Worm (Caenorhabditis elegans) whole organism, young adult: ENCODE results near the gene ints-13.

Experiments
- ccch-3 ChIP-seq: fragments of 200-800 bp; sonication (Bioruptor generic); optimal IDR thresholded peaks from 2 replicates; lab custom pipeline; 2018; ENCODE audit warnings: mild to moderate bottlenecking, missing genetic modification characterization, missing compliant biosample characterization
- ceh-100 ChIP-seq: fragments of 200-800 bp; sonication (Bioruptor generic); IDR thresholded peaks from 2 replicates; pipeline ENCODE4 v1.3.6; 2022; ENCODE audit warnings: missing genetic modification reagents, missing genetic modification characterization, missing compliant biosample characterization
- dox-1 ChIP-seq: fragments of 200-800 bp; sonication (Bioruptor generic); IDR thresholded peaks from 2 replicates; pipeline ENCODE4 v1.3.6; 2022; ENCODE audit warnings: missing genetic modification reagents, missing genetic modification characterization, missing compliant biosample characterization
- lin-35 ChIP-seq, 3 experiments: fragments of 150-350 bp in 2 of 3; sonication (generic microtip) in 1 of 3; optimal IDR thresholded peaks; 2 replicates each; lab custom pipeline; 2014 to 2018; ENCODE audit warnings: missing biosample characterization in 3 of 3, missing genetic modification characterization in 3 of 3, missing genetic modification reagents in 3 of 3

- TF ChIP-seq ceh-100 (no peak), ccch-3 (GFP tag; lab: Kevin White, UChicago) (no peak), dox-1 (GFP tag; lab: Robert Waterston, UW) (no peak), lin-35 (GFP tag; optimal IDR thresholded peaks at IDR 0.05; lab: Kevin White, UChicago) (no peak)
Observed at ce11 chrIV:257095-257494, 19.8 kb upstream of the ints-13 start, which contains the start of gene R02D3.8.
